Fruit fly (Drosophila melanogaster): Measurements from ENCODE around the gene FER.

The FER gene

dm6 chr3R:9353276-9353652 is 41.1 kb downstream of the FER start (continued):
- no peak for TF ChIP-seq Atf3 (GFP tag; optimal IDR thresholded peaks at IDR 0.05)
- peak; percentile 78 for TF ChIP-seq CG12155 (GFP tag; optimal IDR thresholded peaks at IDR 0.05)
- no peak for TF ChIP-seq sim (GFP tag; IDR thresholded peaks at IDR 0.05)
- no peak for TF ChIP-seq chm (GFP tag; IDR thresholded peaks at IDR 0.05)
- peak; percentile 50 for TF ChIP-seq CG1603 (tag; optimal IDR thresholded peaks at IDR 0.05)
- peak; percentile 92 for TF ChIP-seq CG15269 (tag; optimal IDR thresholded peaks at IDR 0.05)
- TF ChIP-seq CG32532 (GFP tag; IDR thresholded peaks at IDR 0.05), result no peak
- TF ChIP-seq CG4820 (GFP tag; optimal IDR thresholded peaks at IDR 0.05), result peak; percentile 74
- no peak for TF ChIP-seq gfzf (GFP tag; optimal IDR thresholded peaks at IDR 0.05)
- TF ChIP-seq C15 (GFP tag; IDR thresholded peaks at IDR 0.05), result no peak
- no peak for TF ChIP-seq B-H1 (GFP tag; IDR thresholded peaks at IDR 0.05)
- TF ChIP-seq Rfx (GFP tag; IDR thresholded peaks at IDR 0.05), result no peak
- TF ChIP-seq CG3847 (GFP tag; IDR thresholded peaks at IDR 0.05), result no peak
- peak; percentile 36 for TF ChIP-seq trh (GFP tag; optimal IDR thresholded peaks at IDR 0.05)
- no peak for TF ChIP-seq bbx (GFP tag; IDR thresholded peaks at IDR 0.05; ENCODE audit: partially characterized antibody)
- TF ChIP-seq Abd-B (GFP tag; optimal IDR thresholded peaks at IDR 0.05), result no peak
- TF ChIP-seq Rx (GFP tag; IDR thresholded peaks at IDR 0.05), result no peak
- peak; percentile 24 for TF ChIP-seq sqz (GFP tag; optimal IDR thresholded peaks at IDR 0.05)
- TF ChIP-seq CG2129 (GFP tag; IDR thresholded peaks at IDR 0.05; ENCODE audit: partially characterized antibody), result no peak
- peak; percentile 61 for TF ChIP-seq CG11723 (GFP tag; optimal IDR thresholded peaks at IDR 0.05)
- no peak for TF ChIP-seq dan (GFP tag; IDR thresholded peaks at IDR 0.05)
- peak; percentile 54 for TF ChIP-seq CG12219 (GFP tag; optimal IDR thresholded peaks at IDR 0.05)
- TF ChIP-seq Blimp-1 (GFP tag; optimal IDR thresholded peaks at IDR 0.05), result peak; percentile 92
- peak; percentile 80 for TF ChIP-seq caup (GFP tag; optimal IDR thresholded peaks at IDR 0.05; ENCODE audit: severe bottlenecking)
- TF ChIP-seq en (GFP tag; optimal IDR thresholded peaks at IDR 0.05), result no peak
- no peak for TF ChIP-seq pros (GFP tag; optimal IDR thresholded peaks at IDR 0.05)
- TF ChIP-seq CG18619 (GFP tag; optimal IDR thresholded peaks at IDR 0.05), result peak; percentile 83
- TF ChIP-seq CG10209 (GFP tag; optimal IDR thresholded peaks at IDR 0.05), result peak; percentile 86
- TF ChIP-seq wdn (GFP tag; IDR thresholded peaks at IDR 0.05), result no peak
- TF ChIP-seq CG3281 (GFP tag; optimal IDR thresholded peaks at IDR 0.05), result peak; percentile 86
- no peak for TF ChIP-seq Atf6 (GFP tag; IDR thresholded peaks at IDR 0.05)
- TF ChIP-seq tap (tag; optimal IDR thresholded peaks at IDR 0.05), result peak; percentile 92
- no peak for TF ChIP-seq CG6689 (GFP tag; IDR thresholded peaks at IDR 0.05)
- no peak for TF ChIP-seq Dp (GFP tag; optimal IDR thresholded peaks at IDR 0.05)
- TF ChIP-seq CG7928 (GFP tag; optimal IDR thresholded peaks at IDR 0.05), result peak; percentile 40
- no peak for TF ChIP-seq TFAM (GFP tag; optimal IDR thresholded peaks at IDR 0.05)
- TF ChIP-seq da (GFP tag; optimal IDR thresholded peaks at IDR 0.05), result no peak
- no peak for TF ChIP-seq CG9797 (GFP tag; optimal IDR thresholded peaks at IDR 0.05)
- TF ChIP-seq cad (GFP tag; optimal IDR thresholded peaks at IDR 0.05), result no peak
- TF ChIP-seq CG9876 (GFP tag; optimal IDR thresholded peaks at IDR 0.05), result no peak
- no peak for TF ChIP-seq CG17186 (GFP tag; optimal IDR thresholded peaks at IDR 0.05)
- no peak for TF ChIP-seq CG34422 (GFP tag; IDR thresholded peaks at IDR 0.05)
- TF ChIP-seq Dfd (GFP tag; optimal IDR thresholded peaks at IDR 0.05), result no peak
- peak; percentile 93 for TF ChIP-seq CG10979 (tag; optimal IDR thresholded peaks at IDR 0.05)
- no peak for TF ChIP-seq CG11696 (GFP tag; IDR thresholded peaks at IDR 0.05)
- TF ChIP-seq NFAT (GFP tag; IDR thresholded peaks at IDR 0.05), result no peak
- no peak for TF ChIP-seq ci (GFP tag; IDR thresholded peaks at IDR 0.05)
- TF ChIP-seq lola (GFP tag; optimal IDR thresholded peaks at IDR 0.05), result peak in 1 of 3 experiments; percentile 89
- TF ChIP-seq ken (GFP tag; IDR thresholded peaks at IDR 0.05), result no peak
- TF ChIP-seq Lhr (GFP tag; optimal IDR thresholded peaks at IDR 0.05), result no peak
- TF ChIP-seq pnt (GFP tag; optimal IDR thresholded peaks at IDR 0.05), result peak; percentile 12
- no peak for TF ChIP-seq p53 (GFP tag; optimal IDR thresholded peaks at IDR 0.05)

Data from whole organism, embryonic.